In genomic region chrII:12485060-12485459, ce11 we compare ENCODE assay signal across 2 worm cellular contexts.
TF ChIP-seq lines count a peak whose summit lies in the region.

TSS of gene F15A4.10 (minus strand) at chrII:12485160.

TF ChIP-seq in whole organism, L1 larva, 84 proteins besides CTCF, POLR2A, EP300 and RAD21:
- TF ChIP-seq fkh-4 (tag; optimal IDR thresholded peaks at IDR 0.05; lab: Kevin White, UChicago; ENCODE audit: borderline replicate concordance) (no peak), nhr-85 (tag; lab: Kevin White, UChicago) (peak; percentile 29)

TF ChIP-seq in whole organism, L4 larva, 104 proteins besides CTCF, POLR2A, EP300 and RAD21:
- TF ChIP-seq ceh-32 (tag; optimal IDR thresholded peaks at IDR 0.05; lab: Kevin White, UChicago; ENCODE audit: poor library complexity) (no peak), spr-1 (tag; optimal IDR thresholded peaks at IDR 0.05; lab: Kevin White, UChicago) (no peak), madf-9 (GFP tag; conservative IDR thresholded peaks at IDR 0.05; lab: Robert Waterston, UW) (no peak), set-16 (GFP tag; IDR thresholded peaks at IDR 0.05; lab: Robert Waterston, UW) (0 out of 2 replicates have a peak, but pooled peaks have one; percentile 0), mdt-29 (GFP tag; IDR thresholded peaks at IDR 0.05; lab: Robert Waterston, UW) (no peak), T20F7.1 (GFP tag; optimal IDR thresholded peaks at IDR 0.05; lab: Kevin White, UChicago) (no peak)
